Worm (Caenorhabditis elegans) whole organism, L2 larva: Measurements from ENCODE around the gene C35B1.5.

Experiments used
- aly-2 ChIP-seq: fragments of 150-350 bp; optimal IDR thresholded peaks from 2 replicates; lab custom pipeline; 2014; ENCODE audit warnings: missing biosample characterization, missing genetic modification characterization
- lin-13 ChIP-seq: fragments of 150-350 bp; optimal IDR thresholded peaks from 2 replicates; lab custom pipeline; 2014; ENCODE audit warnings: missing biosample characterization, missing genetic modification reagents, missing genetic modification characterization
- ztf-4 ChIP-seq: fragments of 150-350 bp; optimal IDR thresholded peaks from 2 replicates; lab custom pipeline; 2014; ENCODE audit warnings: missing biosample characterization, missing genetic modification characterization

DNA sequence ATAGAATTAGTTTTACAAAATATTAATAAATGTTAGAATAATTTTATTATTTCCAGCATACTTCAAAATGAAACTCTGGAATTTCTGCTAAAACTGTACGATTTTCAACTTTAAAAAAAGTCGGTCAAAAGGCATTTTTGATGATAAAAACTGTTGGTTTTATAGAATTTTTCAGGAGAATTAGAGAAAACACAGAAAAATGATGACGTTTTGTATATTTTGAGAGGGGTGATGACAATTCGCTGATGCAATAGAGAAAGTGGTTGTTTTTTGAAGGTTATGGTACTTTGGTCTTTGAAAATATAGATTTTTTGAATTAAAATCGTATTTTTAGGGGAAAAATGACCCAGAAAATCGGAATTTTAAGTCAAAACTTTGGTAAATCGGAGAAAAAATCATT, 1.0 kb upstream of the C35B1.5 start:
- TF ChIP-seq ztf-4 (tag; lab: Kevin White, UChicago) (no peak), lin-13 (GFP tag; lab: Kevin White, UChicago) (no peak), aly-2 (tag; lab: Kevin White, UChicago) (no peak)
